Worm (Caenorhabditis elegans) whole organism, L3 larva: ENCODE data around the gene C49G7.12.

ENCODE experiments used
- R02D3.7 ChIP-seq: fragments of 150-350 bp; optimal IDR thresholded peaks from 2 replicates; lab custom pipeline; 2014; ENCODE audit warnings: missing biosample characterization, missing genetic modification characterization
- ZK546.5 ChIP-seq: sonication (generic microtip); optimal IDR thresholded peaks from 2 replicates; lab custom pipeline; 2017; ENCODE audit warnings: missing biosample characterization, missing genetic modification characterization
- aly-2 ChIP-seq: fragments of 150-350 bp; optimal IDR thresholded peaks from 2 replicates; lab custom pipeline; 2014; ENCODE audit warnings: missing biosample characterization, missing genetic modification characterization
- ama-1 ChIP-seq: fragments of 150-350 bp; optimal IDR thresholded peaks from 2 replicates; lab custom pipeline; 2018
- ceh-16 ChIP-seq: sonication (generic microtip); optimal IDR thresholded peaks from 2 replicates; lab custom pipeline; 2017; ENCODE audit warnings: missing biosample characterization, missing genetic modification characterization
- ceh-82 ChIP-seq: fragments of 150-350 bp; optimal IDR thresholded peaks from 2 replicates; lab custom pipeline; 2014; ENCODE audit warnings: missing biosample characterization, missing genetic modification characterization
- egl-27 ChIP-seq: sonication (generic microtip); optimal IDR thresholded peaks from 4 replicates; lab custom pipeline; 2017; ENCODE audit warnings: missing biosample characterization, missing genetic modification reagents, missing genetic modification characterization
- egl-5 ChIP-seq: fragments of 150-350 bp; optimal IDR thresholded peaks from 2 replicates; lab custom pipeline; 2017; ENCODE audit warnings: missing biosample characterization, missing genetic modification reagents, missing genetic modification characterization, inconsistent platforms
- elt-1 ChIP-seq: fragments of 150-350 bp; optimal IDR thresholded peaks from 2 replicates; lab custom pipeline; 2014; ENCODE audit warnings: missing biosample characterization, missing genetic modification characterization
- elt-2 ChIP-seq: sonication (generic microtip); optimal IDR thresholded peaks from 2 replicates; lab custom pipeline; 2016; ENCODE audit warnings: missing genetic modification reagents, mild to moderate bottlenecking, missing genetic modification characterization, missing compliant biosample characterization
- elt-3 ChIP-seq, 3 experiments: fragments of 150-350 bp in 1 of 3; sonication (generic microtip) in 2 of 3; optimal IDR thresholded peaks; 2 replicates in 2 of 3; 4 replicates in 1 of 3; lab custom pipeline; 2014 to 2017; ENCODE audit warnings: missing biosample characterization in 3 of 3, missing genetic modification characterization in 3 of 3
- eor-1 ChIP-seq, 2 experiments: fragments of 150-350 bp; optimal IDR thresholded peaks; 2 replicates each; lab custom pipeline; 2014 to 2018; ENCODE audit warnings: missing biosample characterization in 2 of 2, missing genetic modification characterization in 2 of 2
- fkh-10 ChIP-seq: sonication (generic microtip); optimal IDR thresholded peaks from 2 replicates; lab custom pipeline; 2017; ENCODE audit warnings: missing biosample characterization, missing genetic modification reagents, missing genetic modification characterization
- fos-1 ChIP-seq: fragments of 150-350 bp; optimal IDR thresholded peaks from 2 replicates; lab custom pipeline; 2014; ENCODE audit warnings: missing biosample characterization, missing genetic modification characterization
- hmg-11 ChIP-seq: sonication (generic microtip); optimal IDR thresholded peaks from 2 replicates; lab custom pipeline; 2016; ENCODE audit warnings: missing genetic modification characterization, missing compliant biosample characterization
- jun-1 ChIP-seq: fragments of 150-350 bp; optimal IDR thresholded peaks from 2 replicates; lab custom pipeline; 2014; ENCODE audit warnings: missing biosample characterization, missing genetic modification reagents, missing genetic modification characterization
- lin-15B ChIP-seq: fragments of 150-350 bp; optimal IDR thresholded peaks from 2 replicates; lab custom pipeline; 2014; ENCODE audit warnings: missing biosample characterization, missing genetic modification characterization
- lsy-12 ChIP-seq: sonication (generic microtip); optimal IDR thresholded peaks from 2 replicates; lab custom pipeline; 2016; ENCODE audit warnings: mild to moderate bottlenecking, missing genetic modification characterization, missing compliant biosample characterization
- mml-1 ChIP-seq: fragments of 150-350 bp; sonication (generic microtip); optimal IDR thresholded peaks from 3 replicates; lab custom pipeline; 2014; ENCODE audit warnings: missing biosample characterization, missing genetic modification characterization
- nfya-1 ChIP-seq: sonication (generic microtip); optimal IDR thresholded peaks from 2 replicates; lab custom pipeline; 2017; ENCODE audit warnings: missing genetic modification characterization, mild to moderate bottlenecking, missing compliant biosample characterization, antibody characterized with exemption, moderate library complexity; ENCODE audit not compliant: insufficient read depth
- nhr-12 ChIP-seq: fragments of 150-350 bp; optimal IDR thresholded peaks from 2 replicates; lab custom pipeline; 2014; ENCODE audit warnings: missing biosample characterization, missing genetic modification characterization
- nhr-237 ChIP-seq: fragments of 150-350 bp; optimal IDR thresholded peaks from 2 replicates; lab custom pipeline; 2014; ENCODE audit warnings: missing biosample characterization, missing genetic modification characterization
- nhr-28 ChIP-seq: fragments of 150-350 bp; optimal IDR thresholded peaks from 2 replicates; lab custom pipeline; 2014; ENCODE audit warnings: missing biosample characterization, missing genetic modification characterization
- nhr-76 ChIP-seq: fragments of 150-350 bp; sonication (generic microtip); optimal IDR thresholded peaks from 5 replicates; lab custom pipeline; 2014; ENCODE audit warnings: missing biosample characterization, missing genetic modification characterization
- pha-4 ChIP-seq: fragments of 150-350 bp; optimal IDR thresholded peaks from 2 replicates; lab custom pipeline; 2014; ENCODE audit warnings: missing biosample characterization, missing genetic modification reagents, missing genetic modification characterization
- pqm-1 ChIP-seq: fragments of 150-350 bp; optimal IDR thresholded peaks from 2 replicates; lab custom pipeline; 2017; ENCODE audit warnings: missing biosample characterization, missing genetic modification characterization, inconsistent platforms
- snpc-4 ChIP-seq: fragments of 150-350 bp; optimal IDR thresholded peaks from 2 replicates; lab custom pipeline; 2014; ENCODE audit warnings: missing biosample characterization, missing genetic modification characterization
- unc-39 ChIP-seq: sonication (generic microtip); optimal IDR thresholded peaks from 4 replicates; lab custom pipeline; 2017; ENCODE audit warnings: missing biosample characterization, missing genetic modification characterization
- unc-62 ChIP-seq: fragments of 150-350 bp; sonication (generic microtip); optimal IDR thresholded peaks from 4 replicates; lab custom pipeline; 2014; ENCODE audit warnings: missing biosample characterization, missing genetic modification reagents, missing genetic modification characterization

Gene C49G7.12

ce11 chrV:4043632-4044031, 5.4 kb downstream of the C49G7.12 start, which contains the start of gene phat-3:
TSS of gene phat-3 (plus strand) at chrV:4043932.
- no peak for TF ChIP-seq elt-1 (tag; lab: Kevin White, UChicago)
- no peak for TF ChIP-seq egl-5 (tag; lab: Kevin White, UChicago)
- no peak for TF ChIP-seq ceh-16 (tag; lab: Kevin White, UChicago)
- TF ChIP-seq fkh-10 (GFP tag; lab: Kevin White, UChicago): no peak
- no peak for TF ChIP-seq nfya-1 (tag; lab: Kevin White, UChicago)
- no peak for TF ChIP-seq unc-62 (GFP tag; lab: Kevin White, UChicago)
- no peak for TF ChIP-seq snpc-4 (tag; lab: Kevin White, UChicago)
- TF ChIP-seq hmg-11: no peak
- TF ChIP-seq lsy-12: no peak
- TF ChIP-seq elt-2 (tag; lab: Kevin White, UChicago): no peak
- no peak for TF ChIP-seq nhr-237 (tag; lab: Kevin White, UChicago)
- no peak for TF ChIP-seq jun-1
- TF ChIP-seq fos-1 (tag; lab: Kevin White, UChicago): no peak
- no peak for TF ChIP-seq aly-2
- TF ChIP-seq eor-1 (tag; optimal IDR thresholded peaks at IDR 0.05; lab: Kevin White, UChicago): no peak
- TF ChIP-seq mml-1 (tag; lab: Kevin White, UChicago): no peak

ce11 chrV:4046122-4046521, 7.9 kb downstream of the C49G7.12 start, which contains the start of gene phat-7:
TSS of gene phat-7 (plus strand) at chrV:4046422.
- TF ChIP-seq hmg-11: no peak
- TF ChIP-seq ceh-82 (tag; lab: Kevin White, UChicago): no peak
- TF ChIP-seq R02D3.7: no peak
- TF ChIP-seq mml-1 (tag; lab: Kevin White, UChicago): no peak
- no peak for TF ChIP-seq pha-4 (tag; lab: Kevin White, UChicago)
- no peak for TF ChIP-seq pqm-1 (tag; lab: Kevin White, UChicago)
- TF ChIP-seq, all 47 proteins: peak for 0

- TF ChIP-seq ama-1 (lab: Kevin White, UChicago): no peak
- no peak for TF ChIP-seq nhr-12 (tag; lab: Kevin White, UChicago)
- no peak for TF ChIP-seq ZK546.5 (tag; lab: Kevin White, UChicago)
- TF ChIP-seq R02D3.7: no peak
- TF ChIP-seq elt-3 (tag; optimal IDR thresholded peaks at IDR 0.05; lab: Kevin White, UChicago): no peak
- TF ChIP-seq fos-1 (tag; lab: Kevin White, UChicago): no peak
- no peak for TF ChIP-seq elt-2 (tag; lab: Kevin White, UChicago)
Observed at ce11 chrV:4047541-4047940, 9.3 kb downstream of the C49G7.12 start, which contains the start of gene srh-169. TSS of gene srh-169 (plus strand) at chrV:4047841.

ce11 chrV:4055025-4055424, 16.8 kb downstream of the C49G7.12 start, which contains the start of gene djr-1.2:
TSS of gene djr-1.2 (minus strand) at chrV:4055125.
- TF ChIP-seq elt-3 (tag; optimal IDR thresholded peaks at IDR 0.05; lab: Kevin White, UChicago): no peak
- TF ChIP-seq pha-4 (tag; lab: Kevin White, UChicago): no peak
- no peak for TF ChIP-seq fkh-10 (GFP tag; lab: Kevin White, UChicago)
- no peak for TF ChIP-seq unc-39 (tag; lab: Kevin White, UChicago)
- no peak for TF ChIP-seq lsy-12
- TF ChIP-seq, all 47 proteins: peak for 0

ce11 chrV:4056203-4056602, 18.0 kb downstream of the C49G7.12 start:
- TF ChIP-seq nhr-76 (tag; lab: Kevin White, UChicago) (no peak), lsy-12 (no peak), mml-1 (tag; lab: Kevin White, UChicago) (no peak), nhr-28 (tag; lab: Kevin White, UChicago) (no peak), egl-27 (no peak), snpc-4 (tag; lab: Kevin White, UChicago) (no peak)

- TF ChIP-seq lin-15B: peak; percentile 4
Observed at ce11 chrV:4063559-4064164, 25.5 kb downstream of the C49G7.12 start.

- TF ChIP-seq elt-2 (tag; lab: Kevin White, UChicago): no peak
- no peak for TF ChIP-seq nhr-237 (tag; lab: Kevin White, UChicago)
- TF ChIP-seq egl-5 (tag; lab: Kevin White, UChicago): no peak
- no peak for TF ChIP-seq ceh-82 (tag; lab: Kevin White, UChicago)
- no peak for TF ChIP-seq jun-1
- TF ChIP-seq nhr-12 (tag; lab: Kevin White, UChicago): no peak
Observed at ce11 chrV:4073455-4073854, 35.2 kb downstream of the C49G7.12 start, which contains the start of gene otpl-2. TSS of gene otpl-2 (plus strand) at chrV:4073755.
